Fruit fly (Drosophila melanogaster) whole organism, embryonic: ENCODE measurements around the gene tweek.
A peak's percentile ranks its signal among the peaks of the same experiment; 100 is the strongest.

Experiments
- Atf3 ChIP-seq: fragments of 200-800 bp; sonication (Bioruptor generic); optimal IDR thresholded peaks from 3 replicates; lab custom pipeline; 2016; ENCODE audit warnings: missing biosample characterization, missing genetic modification characterization
- CG10654 ChIP-seq: fragments of 200-800 bp; sonication (Bioruptor generic); optimal IDR thresholded peaks from 2 replicates; lab custom pipeline; 2016; ENCODE audit warnings: missing biosample characterization, missing genetic modification characterization
- CG11093 ChIP-seq: fragments of 200-800 bp; sonication (Bioruptor generic); IDR thresholded peaks from 3 replicates; pipeline ENCODE4 v1.3.6; 2022; ENCODE audit warnings: missing biosample characterization, missing genetic modification characterization
- CG12071 ChIP-seq: fragments of 200-800 bp; sonication (Bioruptor generic); optimal IDR thresholded peaks from 3 replicates; lab custom pipeline; 2018; ENCODE audit warnings: missing biosample characterization, mild to moderate bottlenecking, missing genetic modification characterization
- CG1233 ChIP-seq: fragments of 200-800 bp; sonication (Bioruptor generic); optimal IDR thresholded peaks from 4 replicates; lab custom pipeline; 2018; ENCODE audit warnings: missing biosample characterization, mild to moderate bottlenecking, missing genetic modification characterization
- CG13287 ChIP-seq: fragments of 200-800 bp; sonication (Bioruptor generic); IDR thresholded peaks from 2 replicates; pipeline ENCODE4 v1.3.6; 2022; ENCODE audit warnings: missing biosample characterization, missing genetic modification characterization; ENCODE audit not compliant: partially characterized antibody
- CG13296 ChIP-seq: fragments of 200-800 bp; sonication (Bioruptor generic); optimal IDR thresholded peaks from 3 replicates; lab custom pipeline; 2018; ENCODE audit warnings: missing biosample characterization, mild to moderate bottlenecking, missing genetic modification characterization
- CG14441 ChIP-seq: fragments of 200-800 bp; sonication (Bioruptor generic); IDR thresholded peaks from 2 replicates; pipeline ENCODE4 v1.3.6; 2022; ENCODE audit warnings: missing biosample characterization, missing genetic modification characterization
- CG15011 ChIP-seq: fragments of 200-800 bp; sonication (Bioruptor generic); optimal IDR thresholded peaks from 3 replicates; lab custom pipeline; 2018; ENCODE audit warnings: missing biosample characterization, mild to moderate bottlenecking, missing genetic modification characterization
- CG17328 ChIP-seq: fragments of 200-800 bp; sonication (Bioruptor generic); IDR thresholded peaks from 2 replicates; pipeline ENCODE4 v1.3.6; 2022; ENCODE audit warnings: missing biosample characterization, missing genetic modification characterization
- CG17612 ChIP-seq: fragments of 200-800 bp; sonication (Bioruptor generic); IDR thresholded peaks from 2 replicates; pipeline ENCODE4 v1.3.6; 2022; ENCODE audit warnings: missing biosample characterization, missing genetic modification characterization
- CG17912 ChIP-seq: fragments of 200-800 bp; sonication (Bioruptor generic); optimal IDR thresholded peaks from 2 replicates; lab custom pipeline; 2018; ENCODE audit warnings: missing biosample characterization, mild to moderate bottlenecking, missing genetic modification characterization
- CG1792 ChIP-seq: fragments of 200-800 bp; sonication (Bioruptor generic); optimal IDR thresholded peaks from 2 replicates; lab custom pipeline; 2016; ENCODE audit warnings: missing biosample characterization, missing genetic modification characterization
- CG34224 ChIP-seq: fragments of 200-800 bp; sonication (Bioruptor generic); IDR thresholded peaks from 3 replicates; pipeline ENCODE4 v1.3.6; 2022; ENCODE audit warnings: missing biosample characterization, missing genetic modification characterization; ENCODE audit not compliant: partially characterized antibody
- CG5953 ChIP-seq: fragments of 200-800 bp; sonication (Bioruptor generic); IDR thresholded peaks from 2 replicates; pipeline ENCODE4 v1.3.6; 2022; ENCODE audit warnings: missing biosample characterization, missing genetic modification characterization
- CG6765 ChIP-seq: fragments of 200-800 bp; sonication (Bioruptor generic); optimal IDR thresholded peaks from 3 replicates; lab custom pipeline; 2017; ENCODE audit warnings: missing biosample characterization, mild to moderate bottlenecking, missing genetic modification characterization
- CG6791 ChIP-seq: fragments of 200-800 bp; sonication (Bioruptor generic); IDR thresholded peaks from 3 replicates; pipeline ENCODE4 v1.3.6; 2022; ENCODE audit warnings: missing biosample characterization, missing genetic modification characterization; ENCODE audit not compliant: partially characterized antibody
- CG8089 ChIP-seq: fragments of 200-800 bp; sonication (Bioruptor generic); optimal IDR thresholded peaks from 3 replicates; lab custom pipeline; 2016; ENCODE audit warnings: missing biosample characterization, missing genetic modification characterization
- CG8478 ChIP-seq: fragments of >200 bp; optimal IDR thresholded peaks from 2 replicates; lab custom pipeline; 2018
- CHES-1-like ChIP-seq: fragments of 200-800 bp; sonication (Bioruptor generic); optimal IDR thresholded peaks from 2 replicates; lab custom pipeline; 2016; ENCODE audit warnings: missing biosample characterization, missing genetic modification characterization
- Deaf1 ChIP-seq: fragments of 200-800 bp; optimal IDR thresholded peaks from 3 replicates; lab custom pipeline; 2019; ENCODE audit warnings: missing biosample characterization, mild to moderate bottlenecking, missing genetic modification characterization, moderate library complexity
- E2f2 ChIP-seq: fragments of 200-800 bp; sonication (Bioruptor generic); IDR thresholded peaks from 2 replicates; pipeline ENCODE4 v1.3.6; 2022; ENCODE audit warnings: missing biosample characterization, missing genetic modification characterization
- Gug ChIP-seq: fragments of 200-800 bp; sonication (Bioruptor generic); IDR thresholded peaks from 4 replicates; pipeline ENCODE4 v1.3.6; 2022; ENCODE audit warnings: missing biosample characterization, missing genetic modification characterization
- HLH3B ChIP-seq: fragments of 200-800 bp; sonication (Bioruptor generic); IDR thresholded peaks from 2 replicates; pipeline ENCODE4 v1.3.6; 2022; ENCODE audit warnings: missing biosample characterization, missing genetic modification characterization
- Hr78 ChIP-seq, 2 experiments: fragments of 200-800 bp in 1 of 2; fragments of >200 bp in 1 of 2; sonication (Bioruptor generic) in 1 of 2; optimal IDR thresholded peaks; 2 replicates each; lab custom pipeline; 2017 to 2019; ENCODE audit warnings: missing biosample characterization in 2 of 2, missing genetic modification characterization in 2 of 2, mild to moderate bottlenecking in 1 of 2, moderate library complexity in 1 of 2
- NK7.1 ChIP-seq: fragments of 200-800 bp; sonication (Bioruptor generic); optimal IDR thresholded peaks from 3 replicates; lab custom pipeline; 2016; ENCODE audit warnings: missing biosample characterization, missing genetic modification characterization
- Optix ChIP-seq: fragments of 200-800 bp; sonication (Bioruptor generic); IDR thresholded peaks from 3 replicates; pipeline ENCODE4 v1.3.6; 2022; ENCODE audit warnings: missing biosample characterization, missing genetic modification characterization
- Poxn ChIP-seq: fragments of 200-800 bp; sonication (Bioruptor generic); IDR thresholded peaks from 2 replicates; pipeline ENCODE4 v1.3.6; 2022; ENCODE audit warnings: missing biosample characterization, missing genetic modification characterization
- Sin3A ChIP-seq: fragments of >200 bp; optimal IDR thresholded peaks from 2 replicates; lab custom pipeline; 2018
- Sox102F ChIP-seq: fragments of 200-800 bp; sonication (Bioruptor generic); optimal IDR thresholded peaks from 2 replicates; lab custom pipeline; 2018; ENCODE audit warnings: missing biosample characterization, mild to moderate bottlenecking, missing genetic modification characterization, moderate library complexity
- TFAM ChIP-seq: fragments of 200-800 bp; sonication (Bioruptor generic); optimal IDR thresholded peaks from 2 replicates; lab custom pipeline; 2017; ENCODE audit warnings: missing biosample characterization, missing genetic modification characterization, inconsistent platforms
- al ChIP-seq: fragments of 200-800 bp; sonication (Bioruptor generic); IDR thresholded peaks from 2 replicates; pipeline ENCODE4 v1.3.6; 2022; ENCODE audit warnings: missing biosample characterization, missing genetic modification characterization
- aop ChIP-seq: fragments of 200-800 bp; sonication (Bioruptor generic); IDR thresholded peaks from 2 replicates; pipeline ENCODE4 v1.3.6; 2022; ENCODE audit warnings: missing biosample characterization, missing genetic modification characterization
- br ChIP-seq: fragments of >200 bp; optimal IDR thresholded peaks from 2 replicates; lab custom pipeline; 2017
- cwo ChIP-seq: fragments of 200-800 bp; sonication (Bioruptor generic); optimal IDR thresholded peaks from 3 replicates; lab custom pipeline; 2017; ENCODE audit warnings: missing biosample characterization, missing genetic modification characterization, mild to moderate bottlenecking, moderate library complexity, missing genetic modification reagents
- esg ChIP-seq: fragments of 200-800 bp; sonication (Bioruptor generic); conservative IDR thresholded peaks from 2 replicates; pipeline ENCODE4 v1.3.6; 2022; ENCODE audit warnings: missing biosample characterization, missing genetic modification characterization
- ewg ChIP-seq: fragments of 200-800 bp; sonication (Bioruptor generic); optimal IDR thresholded peaks from 3 replicates; lab custom pipeline; 2017; ENCODE audit warnings: mild to moderate bottlenecking, missing biosample characterization, missing genetic modification reagents, missing genetic modification characterization
- exex ChIP-seq: fragments of 200-800 bp; sonication (Bioruptor generic); optimal IDR thresholded peaks from 4 replicates; lab custom pipeline; 2018; ENCODE audit warnings: missing biosample characterization, mild to moderate bottlenecking, missing genetic modification characterization, moderate library complexity
- fru ChIP-seq: fragments of >200 bp; optimal IDR thresholded peaks from 2 replicates; lab custom pipeline; 2017
- jing ChIP-seq: fragments of 200-800 bp; sonication (Bioruptor generic); optimal IDR thresholded peaks from 2 replicates; lab custom pipeline; 2018; ENCODE audit warnings: missing biosample characterization, mild to moderate bottlenecking, missing genetic modification characterization
- pfk ChIP-seq: fragments of 200-800 bp; sonication (Bioruptor generic); optimal IDR thresholded peaks from 2 replicates; lab custom pipeline; 2018; ENCODE audit warnings: missing biosample characterization, mild to moderate bottlenecking, missing genetic modification characterization, moderate library complexity
- pros ChIP-seq: fragments of 200-800 bp; sonication (Bioruptor generic); optimal IDR thresholded peaks from 3 replicates; lab custom pipeline; 2019; ENCODE audit warnings: missing biosample characterization, mild to moderate bottlenecking, missing genetic modification characterization, moderate library complexity
- sc ChIP-seq, 3 experiments: fragments of >200 bp in 2 of 3; fragments of 200-800 bp in 1 of 3; sonication (Bioruptor generic) in 1 of 3; optimal IDR thresholded peaks; 2 replicates in 2 of 3; 3 replicates in 1 of 3; lab custom pipeline; 2017; ENCODE audit warnings: mild to moderate bottlenecking in 1 of 3, missing biosample characterization in 1 of 3, missing genetic modification characterization in 1 of 3, missing genetic modification reagents in 1 of 3
- seq ChIP-seq: fragments of 200-800 bp; sonication (Bioruptor generic); IDR thresholded peaks from 2 replicates; pipeline ENCODE4 v1.3.6; 2022; ENCODE audit warnings: missing biosample characterization, missing genetic modification characterization
- shn ChIP-seq: fragments of 200-800 bp; sonication (Bioruptor generic); optimal IDR thresholded peaks from 3 replicates; lab custom pipeline; 2016; ENCODE audit warnings: missing biosample characterization, missing genetic modification characterization
- slbo ChIP-seq: fragments of 200-800 bp; sonication (Bioruptor generic); IDR thresholded peaks from 2 replicates; pipeline ENCODE4 v1.3.6; 2022; ENCODE audit warnings: missing biosample characterization, missing genetic modification characterization
- slou ChIP-seq: fragments of 200-800 bp; sonication (Bioruptor generic); optimal IDR thresholded peaks from 3 replicates; lab custom pipeline; 2016; ENCODE audit warnings: missing biosample characterization, missing genetic modification characterization
- tin ChIP-seq: fragments of 200-800 bp; sonication (Bioruptor generic); optimal IDR thresholded peaks from 3 replicates; lab custom pipeline; 2016; ENCODE audit warnings: missing biosample characterization, missing genetic modification characterization
- trh ChIP-seq: fragments of 200-800 bp; sonication (Bioruptor generic); optimal IDR thresholded peaks from 2 replicates; lab custom pipeline; 2016; ENCODE audit warnings: missing biosample characterization, missing genetic modification characterization
- ttk ChIP-seq: fragments of 200-800 bp; sonication (Bioruptor generic); IDR thresholded peaks from 2 replicates; pipeline ENCODE4 v2.1.2; 2022; ENCODE audit warnings: missing biosample characterization, missing genetic modification characterization

tweek gene

dm6 chr2L:16887660-16888573 lies at the start of gene tweek, which contains the start of gene osi (continued):
- TF ChIP-seq CG5953 (GFP tag; lab: Robert Waterston, UW): no peak
- peak; percentile 12 for TF ChIP-seq CG8089 (GFP tag; lab: Kevin White, UChicago)
- TF ChIP-seq CG6791 (GFP tag; lab: Robert Waterston, UW): peak; percentile 93
- TF ChIP-seq CG17612 (GFP tag; lab: Robert Waterston, UW): no peak
- peak; percentile 54 for TF ChIP-seq slou
- TF ChIP-seq CG1233: no peak
- no peak for TF ChIP-seq exex (tag; lab: Kevin White, UChicago)
- peak; percentile 61 for TF ChIP-seq Sin3A (lab: Kevin White, UChicago)
- TF ChIP-seq aop (GFP tag; lab: Robert Waterston, UW): no peak
- TF ChIP-seq sc (optimal IDR thresholded peaks at IDR 0.05; lab: Kevin White, UChicago): no peak
- peak; percentile 22 for TF ChIP-seq sc (GFP tag; optimal IDR thresholded peaks at IDR 0.05; lab: Kevin White, UChicago)
- TF ChIP-seq CG17912 (GFP tag; lab: Kevin White, UChicago): no peak
- no peak for TF ChIP-seq Atf3
- no peak for TF ChIP-seq NK7.1 (GFP tag; lab: Kevin White, UChicago)
- peak; percentile 42 for TF ChIP-seq al (GFP tag; lab: Robert Waterston, UW)
- peak; percentile 3 for TF ChIP-seq Deaf1 (tag; lab: Kevin White, UChicago)
- no peak for TF ChIP-seq pfk (GFP tag; lab: Kevin White, UChicago)
- peak; percentile 82 for TF ChIP-seq CG13287 (GFP tag; lab: Robert Waterston, UW)
- peak; percentile 67 for TF ChIP-seq Poxn (GFP tag; lab: Robert Waterston, UW)
- TF ChIP-seq esg (GFP tag; lab: Robert Waterston, UW): peak; percentile 19; the same call in 1 of the 2 replicates
- no peak for TF ChIP-seq Hr78 (GFP tag; optimal IDR thresholded peaks at IDR 0.05; lab: Kevin White, UChicago)
- TF ChIP-seq ewg: peak; percentile 44
- peak; percentile 28 for TF ChIP-seq CG10654
- no peak for TF ChIP-seq CHES-1-like (GFP tag; lab: Kevin White, UChicago)
- TF ChIP-seq fru (lab: Kevin White, UChicago): no peak
- peak; percentile 59 for TF ChIP-seq ttk
- no peak for TF ChIP-seq br (lab: Kevin White, UChicago)
- TF ChIP-seq HLH3B: no peak
- peak; percentile 65; the same call in 2 of the 4 replicates for TF ChIP-seq Gug (GFP tag; lab: Robert Waterston, UW)
- peak; percentile 30; the same call in 1 of the 2 replicates for TF ChIP-seq CG14441 (GFP tag; lab: Robert Waterston, UW)
- TF ChIP-seq CG17328 (GFP tag; lab: Robert Waterston, UW): 0 out of 2 replicates have a peak, but pooled peaks have one; percentile 8
- TF ChIP-seq E2f2 (GFP tag; lab: Robert Waterston, UW): peak; percentile 15; the same call in 1 of the 2 replicates
- no peak for TF ChIP-seq CG6765 (GFP tag; lab: Kevin White, UChicago)
- no peak for TF ChIP-seq CG12071 (GFP tag; lab: Kevin White, UChicago)
- TF ChIP-seq pros (GFP tag; lab: Kevin White, UChicago): no peak
- TF ChIP-seq seq: no peak
- no peak for TF ChIP-seq Sox102F (GFP tag; lab: Kevin White, UChicago)
- peak; percentile 89 for TF ChIP-seq slbo (GFP tag; lab: Robert Waterston, UW)
- TF ChIP-seq CG13296 (GFP tag; lab: Kevin White, UChicago): no peak
- TF ChIP-seq CG15011 (GFP tag; lab: Kevin White, UChicago): no peak
- peak; percentile 29 for TF ChIP-seq jing (GFP tag; lab: Kevin White, UChicago)
- no peak for TF ChIP-seq CG1792 (GFP tag; lab: Kevin White, UChicago)
- no peak for TF ChIP-seq CG8478 (lab: Kevin White, UChicago)
- TF ChIP-seq CG34224 (GFP tag; lab: Robert Waterston, UW): peak; percentile 75
- TF ChIP-seq trh (GFP tag; lab: Kevin White, UChicago): peak; percentile 47
- peak; percentile 64 for TF ChIP-seq cwo (GFP tag; lab: Kevin White, UChicago)
- peak; percentile 28 for TF ChIP-seq shn (GFP tag; lab: Kevin White, UChicago)
- no peak for TF ChIP-seq Optix
- no peak for TF ChIP-seq TFAM (GFP tag; lab: Kevin White, UChicago)
- peak; percentile 57 for TF ChIP-seq tin (GFP tag; lab: Kevin White, UChicago)
- no peak for TF ChIP-seq CG11093 (GFP tag; lab: Robert Waterston, UW)
